Worm (Caenorhabditis elegans) whole organism, L4 larva: ENCODE measurements around the gene srh-282.

ENCODE experiments used
- R02D3.7 ChIP-seq: fragments of 150-350 bp; sonication (generic microtip); optimal IDR thresholded peaks from 3 replicates; lab custom pipeline; 2014; ENCODE audit warnings: missing biosample characterization, missing genetic modification characterization
- aha-1 ChIP-seq: fragments of 150-350 bp; peaks from one replicate; lab custom pipeline; 2014; ENCODE audit warnings: missing biosample characterization, missing genetic modification characterization
- aly-2 ChIP-seq: sonication (generic microtip); optimal IDR thresholded peaks from 2 replicates; lab custom pipeline; 2018; ENCODE audit warnings: missing biosample characterization, missing genetic modification characterization
- arid-1 ChIP-seq: fragments of 200-800 bp; sonication (Bioruptor generic); conservative IDR thresholded peaks from 2 replicates; pipeline ENCODE4 v1.3.6; 2022; ENCODE audit warnings: missing genetic modification reagents, missing genetic modification characterization, missing compliant biosample characterization
- ceh-20 ChIP-seq: fragments of 200-800 bp; sonication (Bioruptor generic); IDR thresholded peaks from 2 replicates; pipeline ENCODE4 v1.3.6; 2022; ENCODE audit warnings: missing genetic modification reagents, missing genetic modification characterization, missing compliant biosample characterization
- daf-12 ChIP-seq: fragments of 150-350 bp; optimal IDR thresholded peaks from 2 replicates; lab custom pipeline; 2014; ENCODE audit warnings: missing biosample characterization, missing genetic modification reagents, missing genetic modification characterization
- daf-19 ChIP-seq: fragments of 200-800 bp; sonication (Bioruptor generic); conservative IDR thresholded peaks from 2 replicates; pipeline ENCODE4 v1.3.6; 2022; ENCODE audit warnings: missing genetic modification characterization, missing compliant biosample characterization
- dmd-9 ChIP-seq: fragments of 200-800 bp; sonication (Bioruptor generic); IDR thresholded peaks from 2 replicates; pipeline ENCODE4 v1.3.6; 2022; ENCODE audit warnings: missing genetic modification reagents, missing genetic modification characterization, missing compliant biosample characterization
- dpl-1 ChIP-seq: fragments of 150-350 bp; optimal IDR thresholded peaks from 2 replicates; lab custom pipeline; 2014; ENCODE audit warnings: missing biosample characterization, missing genetic modification reagents, missing genetic modification characterization
- dve-1 ChIP-seq: sonication (generic microtip); optimal IDR thresholded peaks from 2 replicates; lab custom pipeline; 2017; ENCODE audit warnings: antibody characterized with exemption, mild to moderate bottlenecking, missing genetic modification characterization, missing compliant biosample characterization; ENCODE audit not compliant: insufficient read depth
- hlh-30 ChIP-seq: sonication (generic microtip); optimal IDR thresholded peaks from 2 replicates; lab custom pipeline; 2017; ENCODE audit warnings: antibody characterized with exemption, mild to moderate bottlenecking, missing genetic modification characterization, missing compliant biosample characterization; ENCODE audit not compliant: insufficient read depth
- lin-29 ChIP-seq: fragments of 200-800 bp; sonication (Bioruptor generic); IDR thresholded peaks from 2 replicates; pipeline ENCODE4 v1.3.6; 2022; ENCODE audit warnings: missing genetic modification reagents, missing genetic modification characterization, missing compliant biosample characterization
- lin-38 ChIP-seq: fragments of 200-800 bp; sonication (Bioruptor generic); IDR thresholded peaks from 2 replicates; pipeline ENCODE4 v1.3.6; 2022; ENCODE audit warnings: missing genetic modification reagents, missing genetic modification characterization, missing compliant biosample characterization
- lir-3 ChIP-seq: sonication (generic microtip); optimal IDR thresholded peaks from 2 replicates; lab custom pipeline; 2016; ENCODE audit warnings: mild to moderate bottlenecking, missing genetic modification characterization, missing compliant biosample characterization
- lsy-2 ChIP-seq, 2 experiments: fragments of 150-350 bp in 1 of 2; sonication (generic microtip) in 1 of 2; optimal IDR thresholded peaks; 2 replicates each; lab custom pipeline; 2014 to 2017; ENCODE audit warnings: missing biosample characterization in 2 of 2, missing genetic modification characterization in 2 of 2
- madf-9 ChIP-seq: fragments of 200-800 bp; sonication (Bioruptor generic); conservative IDR thresholded peaks from 2 replicates; pipeline ENCODE4 v1.3.6; 2022; ENCODE audit warnings: missing genetic modification reagents, missing genetic modification characterization, missing compliant biosample characterization
- mdl-1 ChIP-seq, 2 experiments: fragments of 150-350 bp in 1 of 2; sonication (generic microtip) in 1 of 2; optimal IDR thresholded peaks; 2 replicates each; lab custom pipeline; 2014 to 2017; ENCODE audit warnings: missing biosample characterization in 2 of 2, missing genetic modification characterization in 2 of 2
- mdt-29 ChIP-seq: fragments of 200-800 bp; sonication (Bioruptor generic); IDR thresholded peaks from 2 replicates; pipeline ENCODE4 v1.3.6; 2022; ENCODE audit warnings: missing genetic modification reagents, missing genetic modification characterization, missing compliant biosample characterization
- mes-2 ChIP-seq: sonication (generic microtip); optimal IDR thresholded peaks from 2 replicates; lab custom pipeline; 2016; ENCODE audit warnings: missing genotype, mild to moderate bottlenecking, missing genetic modification characterization, missing compliant biosample characterization; ENCODE audit not compliant: poor library complexity, severe bottlenecking
- nhr-237 ChIP-seq: sonication (generic microtip); optimal IDR thresholded peaks from 2 replicates; lab custom pipeline; 2017; ENCODE audit warnings: missing biosample characterization, missing genetic modification characterization
- nhr-28 ChIP-seq: fragments of 150-350 bp; optimal IDR thresholded peaks from 2 replicates; lab custom pipeline; 2014; ENCODE audit warnings: missing biosample characterization, missing genetic modification characterization
- nhr-48 ChIP-seq: sonication (generic microtip); optimal IDR thresholded peaks from 2 replicates; lab custom pipeline; 2016; ENCODE audit warnings: mild to moderate bottlenecking, missing genetic modification characterization, missing compliant biosample characterization
- pha-4 ChIP-seq, 2 experiments: fragments of 150-350 bp in 1 of 2; fragments of 200-800 bp in 1 of 2; sonication (Bioruptor generic) in 1 of 2; IDR thresholded peaks in 1 of 2; optimal IDR thresholded peaks in 1 of 2; 2 replicates each; pipeline versions ENCODE4 v1.3.6 to Lab custom; 2014 to 2022; ENCODE audit warnings: missing genetic modification characterization in 2 of 2, missing genetic modification reagents in 2 of 2, missing biosample characterization in 1 of 2, missing compliant biosample characterization in 1 of 2
- rbr-2 ChIP-seq: sonication (generic microtip); optimal IDR thresholded peaks from 2 replicates; lab custom pipeline; 2016; ENCODE audit warnings: missing genotype, missing genetic modification characterization, missing compliant biosample characterization
- spr-3 ChIP-seq: fragments of 200-800 bp; sonication (Bioruptor generic); optimal IDR thresholded peaks from 2 replicates; lab custom pipeline; 2018; ENCODE audit warnings: mild to moderate bottlenecking, missing genetic modification characterization, missing compliant biosample characterization
- unc-39 ChIP-seq: sonication (generic microtip); optimal IDR thresholded peaks from 2 replicates; lab custom pipeline; 2017; ENCODE audit warnings: missing biosample characterization, missing genetic modification characterization
- unc-62 ChIP-seq, 3 experiments: fragments of 150-350 bp in 1 of 3; sonication (generic microtip); optimal IDR thresholded peaks in 2 of 3; peaks in 1 of 3; 1 replicate in 1 of 3; 2 replicates in 2 of 3; lab custom pipeline; 2014 to 2017; ENCODE audit warnings: missing biosample characterization in 3 of 3, missing genetic modification characterization in 3 of 3, missing genetic modification reagents in 3 of 3, missing genotype in 1 of 3
- ztf-11 ChIP-seq: fragments of 150-350 bp; optimal IDR thresholded peaks from 2 replicates; lab custom pipeline; 2014; ENCODE audit warnings: missing biosample characterization, missing genetic modification characterization

Gene srh-282

ce11 chrIV:247494-247893, 25.7 kb downstream of the srh-282 start (continued):
- TF ChIP-seq unc-62 (GFP tag; optimal IDR thresholded peaks at IDR 0.05 in 1 of 2; lab: Kevin White, UChicago) (peak in 1 of 2 experiments; percentile 88), unc-62 (tag; optimal IDR thresholded peaks at IDR 0.05; lab: Kevin White, UChicago) (no peak), ceh-20 (GFP tag; lab: Robert Waterston, UW) (peak; percentile 51; the same call in 1 of the 2 replicates)
- TF ChIP-seq, all 104 proteins: peak for 11

ce11 chrIV:244843-245242, 28.4 kb downstream of the srh-282 start, which contains the start of gene aass-1:
Gene aass-1, plus strand, starts transcription at chrIV:245143.
- TF ChIP-seq R02D3.7 (tag; lab: Kevin White, UChicago) (peak; percentile 6), nhr-28 (tag; lab: Kevin White, UChicago) (peak; percentile 5), mdl-1 (tag; optimal IDR thresholded peaks at IDR 0.05; lab: Kevin White, UChicago) (no peak)

- no peak for TF ChIP-seq daf-12 (tag; lab: Kevin White, UChicago)
- no peak for TF ChIP-seq spr-3 (GFP tag; lab: Kevin White, UChicago)
- TF ChIP-seq aly-2 (tag; lab: Kevin White, UChicago): no peak
- no peak for TF ChIP-seq nhr-48 (tag; lab: Kevin White, UChicago)
- no peak for TF ChIP-seq madf-9 (GFP tag; lab: Robert Waterston, UW)
- no peak for TF ChIP-seq pha-4 (GFP tag; IDR thresholded peaks at IDR 0.05; lab: Robert Waterston, UW)
- no peak for TF ChIP-seq pha-4 (tag; optimal IDR thresholded peaks at IDR 0.05; lab: Kevin White, UChicago)
Observed at ce11 chrIV:244278-244677, 28.9 kb downstream of the srh-282 start.

- TF ChIP-seq lir-3 (tag; lab: Kevin White, UChicago): no peak
- peak; percentile 49 for TF ChIP-seq dpl-1 (GFP tag; lab: Kevin White, UChicago)
- peak in 1 of 2 experiments; percentile 37 for TF ChIP-seq lsy-2 (tag; optimal IDR thresholded peaks at IDR 0.05; lab: Kevin White, UChicago)
- TF ChIP-seq ztf-11 (tag; lab: Kevin White, UChicago): no peak
- no peak for TF ChIP-seq mdl-1 (tag; optimal IDR thresholded peaks at IDR 0.05; lab: Kevin White, UChicago)
- TF ChIP-seq dve-1 (tag; lab: Kevin White, UChicago): peak; percentile 48
- peak; percentile 62 for TF ChIP-seq mes-2
- TF ChIP-seq R02D3.7 (tag; lab: Kevin White, UChicago): peak; percentile 88
- TF ChIP-seq unc-39 (tag; lab: Kevin White, UChicago): no peak
- no peak for TF ChIP-seq dmd-9 (GFP tag; lab: Robert Waterston, UW)
- no peak for TF ChIP-seq nhr-237 (tag; lab: Kevin White, UChicago)
- TF ChIP-seq aha-1 (tag; lab: Kevin White, UChicago): peak; percentile 85
- no peak for TF ChIP-seq daf-19 (GFP tag; lab: Robert Waterston, UW)
- TF ChIP-seq unc-62 (GFP tag; optimal IDR thresholded peaks at IDR 0.05 in 1 of 2; lab: Kevin White, UChicago): no peak
- no peak for TF ChIP-seq unc-62 (tag; optimal IDR thresholded peaks at IDR 0.05; lab: Kevin White, UChicago)
- TF ChIP-seq lin-29 (GFP tag; lab: Robert Waterston, UW): no peak
- TF ChIP-seq mdt-29 (GFP tag; lab: Robert Waterston, UW): no peak
Observed at ce11 chrIV:240257-240754, 32.9 kb downstream of the srh-282 start, which contains the start of the genes fnta-1 and cogc-8. Gene fnta-1, minus strand, starts transcription at chrIV:240307. Gene cogc-8, plus strand, starts transcription at chrIV:240451.

- TF ChIP-seq lin-38 (GFP tag; lab: Robert Waterston, UW) (peak; percentile 11; the same call in 1 of the 2 replicates), arid-1 (GFP tag; lab: Robert Waterston, UW) (no peak), daf-12 (tag; lab: Kevin White, UChicago) (no peak), hlh-30 (tag; lab: Kevin White, UChicago) (no peak), rbr-2 (tag; lab: Kevin White, UChicago) (no peak)
Observed at ce11 chrIV:237350-237749, 35.8 kb downstream of the srh-282 start, which contains the start of gene ints-13. Gene ints-13, minus strand, starts transcription at chrIV:237450.
